Worm (Caenorhabditis elegans) whole organism, L2 larva: ENCODE data around the gene Y61A9LA.3.

Experiments
- C34F6.9 ChIP-seq: fragments of 150-350 bp; optimal IDR thresholded peaks from 2 replicates; lab custom pipeline; 2014; ENCODE audit warnings: missing biosample characterization, missing genetic modification characterization
- F13H6.1 ChIP-seq: sonication (generic microtip); optimal IDR thresholded peaks from 2 replicates; lab custom pipeline; 2016; ENCODE audit warnings: missing genetic modification characterization, missing compliant biosample characterization
- R02D3.7 ChIP-seq: fragments of 150-350 bp; optimal IDR thresholded peaks from 2 replicates; lab custom pipeline; 2014; ENCODE audit warnings: missing biosample characterization, missing genetic modification characterization
- Y55F3AM.14 ChIP-seq: fragments of 200-800 bp; sonication (Bioruptor generic); optimal IDR thresholded peaks from 2 replicates; lab custom pipeline; 2018; ENCODE audit warnings: mild to moderate bottlenecking, missing genetic modification characterization, missing compliant biosample characterization
- ZK546.5 ChIP-seq: sonication (generic microtip); optimal IDR thresholded peaks from 2 replicates; lab custom pipeline; 2017; ENCODE audit warnings: missing biosample characterization, missing genetic modification characterization
- alr-1 ChIP-seq: fragments of 150-350 bp; optimal IDR thresholded peaks from 2 replicates; lab custom pipeline; 2014; ENCODE audit warnings: missing biosample characterization, missing genetic modification characterization
- aly-2 ChIP-seq: fragments of 150-350 bp; optimal IDR thresholded peaks from 2 replicates; lab custom pipeline; 2014; ENCODE audit warnings: missing biosample characterization, missing genetic modification characterization
- ama-1 ChIP-seq: fragments of 150-350 bp; optimal IDR thresholded peaks from 2 replicates; lab custom pipeline; 2018; ENCODE audit warnings: inconsistent platforms
- blmp-1 ChIP-seq: sonication (generic microtip); optimal IDR thresholded peaks from 2 replicates; lab custom pipeline; 2017; ENCODE audit warnings: missing genetic modification characterization, mild to moderate bottlenecking, missing compliant biosample characterization, antibody characterized with exemption, moderate library complexity; ENCODE audit not compliant: insufficient read depth
- ceh-16 ChIP-seq: fragments of 150-350 bp; optimal IDR thresholded peaks from 2 replicates; lab custom pipeline; 2014; ENCODE audit warnings: missing biosample characterization, missing genetic modification characterization
- ceh-82 ChIP-seq: fragments of 150-350 bp; optimal IDR thresholded peaks from 2 replicates; lab custom pipeline; 2014; ENCODE audit warnings: missing biosample characterization, missing genetic modification characterization
- crh-2 ChIP-seq: sonication (generic microtip); optimal IDR thresholded peaks from 2 replicates; lab custom pipeline; 2017; ENCODE audit warnings: missing biosample characterization, missing genetic modification characterization
- dmd-4 ChIP-seq: sonication (generic microtip); optimal IDR thresholded peaks from 2 replicates; lab custom pipeline; 2017; ENCODE audit warnings: missing biosample characterization, missing genetic modification characterization
- egl-27 ChIP-seq: sonication (generic microtip); optimal IDR thresholded peaks from 3 replicates; lab custom pipeline; 2017; ENCODE audit warnings: missing biosample characterization, missing genetic modification reagents, missing genetic modification characterization
- elt-1 ChIP-seq: fragments of 150-350 bp; optimal IDR thresholded peaks from 2 replicates; lab custom pipeline; 2014; ENCODE audit warnings: missing biosample characterization, missing genetic modification characterization
- elt-3 ChIP-seq: sonication (generic microtip); optimal IDR thresholded peaks from 2 replicates; lab custom pipeline; 2017; ENCODE audit warnings: missing biosample characterization, missing genetic modification characterization
- fos-1 ChIP-seq: fragments of 150-350 bp; optimal IDR thresholded peaks from 2 replicates; lab custom pipeline; 2014; ENCODE audit warnings: missing biosample characterization, missing genetic modification characterization
- gmeb-1 ChIP-seq: fragments of 150-350 bp; optimal IDR thresholded peaks from 2 replicates; lab custom pipeline; 2014; ENCODE audit warnings: missing biosample characterization, missing genetic modification characterization
- lin-13 ChIP-seq: fragments of 150-350 bp; optimal IDR thresholded peaks from 2 replicates; lab custom pipeline; 2014; ENCODE audit warnings: missing biosample characterization, missing genetic modification reagents, missing genetic modification characterization
- lin-39 ChIP-seq: fragments of 150-350 bp; optimal IDR thresholded peaks from 2 replicates; lab custom pipeline; 2014; ENCODE audit warnings: missing biosample characterization, missing genetic modification reagents, missing genetic modification characterization
- lsy-2 ChIP-seq, 2 experiments: fragments of 150-350 bp in 1 of 2; sonication (generic microtip) in 1 of 2; optimal IDR thresholded peaks; 2 replicates each; lab custom pipeline; 2014 to 2017; ENCODE audit warnings: missing biosample characterization in 2 of 2, missing genetic modification characterization in 2 of 2
- mab-5 ChIP-seq: fragments of 150-350 bp; optimal IDR thresholded peaks from 2 replicates; lab custom pipeline; 2014; ENCODE audit warnings: missing biosample characterization, missing genetic modification characterization
- mbf-1 ChIP-seq: sonication (generic microtip); optimal IDR thresholded peaks from 2 replicates; lab custom pipeline; 2017; ENCODE audit warnings: missing biosample characterization, missing genetic modification characterization
- mdl-1 ChIP-seq, 2 experiments: fragments of 150-350 bp in 1 of 2; sonication (generic microtip) in 1 of 2; optimal IDR thresholded peaks; 2 replicates each; lab custom pipeline; 2017; ENCODE audit warnings: missing biosample characterization in 2 of 2, missing genetic modification characterization in 2 of 2
- nhr-10 ChIP-seq: sonication (generic microtip); optimal IDR thresholded peaks from 2 replicates; lab custom pipeline; 2017; ENCODE audit warnings: missing biosample characterization, missing genetic modification characterization
- nhr-11 ChIP-seq: fragments of 150-350 bp; optimal IDR thresholded peaks from 2 replicates; lab custom pipeline; 2014; ENCODE audit warnings: missing biosample characterization, missing genetic modification characterization
- nhr-12 ChIP-seq: fragments of 150-350 bp; optimal IDR thresholded peaks from 2 replicates; lab custom pipeline; 2014; ENCODE audit warnings: missing biosample characterization, missing genetic modification characterization
- nhr-129 ChIP-seq: fragments of 150-350 bp; optimal IDR thresholded peaks from 2 replicates; lab custom pipeline; 2014; ENCODE audit warnings: missing biosample characterization, missing genetic modification characterization
- nhr-21 ChIP-seq: fragments of 150-350 bp; optimal IDR thresholded peaks from 2 replicates; lab custom pipeline; 2014; ENCODE audit warnings: missing biosample characterization, missing genetic modification characterization
- nhr-23 ChIP-seq: fragments of 150-350 bp; optimal IDR thresholded peaks from 2 replicates; lab custom pipeline; 2014; ENCODE audit warnings: missing biosample characterization, missing genetic modification reagents, missing genetic modification characterization
- nhr-237 ChIP-seq: fragments of 150-350 bp; optimal IDR thresholded peaks from 2 replicates; lab custom pipeline; 2014; ENCODE audit warnings: missing biosample characterization, missing genetic modification characterization
- nhr-25 ChIP-seq: fragments of 150-350 bp; sonication (generic microtip); optimal IDR thresholded peaks from 3 replicates; lab custom pipeline; 2014; ENCODE audit warnings: missing biosample characterization, missing genetic modification characterization
- nhr-6 ChIP-seq: fragments of 150-350 bp; optimal IDR thresholded peaks from 2 replicates; lab custom pipeline; 2014; ENCODE audit warnings: missing biosample characterization, missing genetic modification characterization
- nhr-77 ChIP-seq: fragments of 150-350 bp; optimal IDR thresholded peaks from 2 replicates; lab custom pipeline; 2014; ENCODE audit warnings: missing biosample characterization, missing genetic modification characterization
- peb-1 ChIP-seq: fragments of 150-350 bp; optimal IDR thresholded peaks from 2 replicates; lab custom pipeline; 2014; ENCODE audit warnings: missing biosample characterization, missing genetic modification characterization
- sem-4 ChIP-seq: fragments of 150-350 bp; optimal IDR thresholded peaks from 2 replicates; lab custom pipeline; 2014; ENCODE audit warnings: missing biosample characterization, missing genetic modification reagents, missing genetic modification characterization
- skn-1 ChIP-seq: sonication (generic microtip); optimal IDR thresholded peaks from 2 replicates; lab custom pipeline; 2017; ENCODE audit warnings: missing biosample characterization, missing genetic modification characterization
- sma-3 ChIP-seq: sonication (generic microtip); optimal IDR thresholded peaks from 2 replicates; lab custom pipeline; 2016; ENCODE audit warnings: missing genetic modification reagents, missing genetic modification characterization, missing compliant biosample characterization
- sma-9 ChIP-seq, 2 experiments: fragments of 150-350 bp in 1 of 2; sonication (generic microtip) in 1 of 2; optimal IDR thresholded peaks; 2 replicates each; lab custom pipeline; 2014 to 2016; ENCODE audit warnings: missing genetic modification characterization in 2 of 2, mild to moderate bottlenecking in 1 of 2, missing biosample characterization in 1 of 2, missing compliant biosample characterization in 1 of 2, missing genetic modification reagents in 1 of 2, moderate library complexity in 1 of 2
- snpc-4 ChIP-seq: fragments of 150-350 bp; optimal IDR thresholded peaks from 2 replicates; lab custom pipeline; 2014; ENCODE audit warnings: missing biosample characterization, missing genetic modification characterization
- unc-39 ChIP-seq: fragments of 150-350 bp; optimal IDR thresholded peaks from 2 replicates; lab custom pipeline; 2014; ENCODE audit warnings: missing biosample characterization, missing genetic modification characterization
- unc-55 ChIP-seq: fragments of 150-350 bp; sonication (generic microtip); optimal IDR thresholded peaks from 3 replicates; lab custom pipeline; 2014; ENCODE audit warnings: missing biosample characterization, missing genetic modification reagents, missing genetic modification characterization
- unc-62 ChIP-seq: fragments of 150-350 bp; optimal IDR thresholded peaks from 2 replicates; lab custom pipeline; 2014; ENCODE audit warnings: missing biosample characterization, missing genetic modification reagents, missing genetic modification characterization
- zag-1 ChIP-seq: fragments of 150-350 bp; optimal IDR thresholded peaks from 2 replicates; lab custom pipeline; 2014; ENCODE audit warnings: missing biosample characterization, missing genetic modification characterization
- ztf-1 ChIP-seq: fragments of 200-800 bp; sonication (Bioruptor generic); conservative IDR thresholded peaks from 2 replicates; pipeline ENCODE4 v1.3.6; 2022; ENCODE audit warnings: missing genetic modification characterization, missing compliant biosample characterization
- ztf-11 ChIP-seq: sonication (generic microtip); optimal IDR thresholded peaks from 2 replicates; lab custom pipeline; 2017; ENCODE audit warnings: missing biosample characterization, missing genetic modification characterization
- ztf-4 ChIP-seq: fragments of 150-350 bp; optimal IDR thresholded peaks from 2 replicates; lab custom pipeline; 2014; ENCODE audit warnings: missing biosample characterization, missing genetic modification characterization

Y61A9LA.3 gene

ce11 chrV:4624717-4625116, 53.8 kb downstream of the Y61A9LA.3 start:
- no peak for TF ChIP-seq nhr-237 (tag; lab: Kevin White, UChicago)
- no peak for TF ChIP-seq ztf-4 (tag; lab: Kevin White, UChicago)
- TF ChIP-seq nhr-77 (tag; lab: Kevin White, UChicago): no peak
- no peak for TF ChIP-seq sem-4 (tag; lab: Kevin White, UChicago)
- TF ChIP-seq alr-1 (tag; lab: Kevin White, UChicago): no peak
- no peak for TF ChIP-seq zag-1 (tag; lab: Kevin White, UChicago)
- no peak for TF ChIP-seq nhr-12 (tag; lab: Kevin White, UChicago)
- no peak for TF ChIP-seq aly-2 (tag; lab: Kevin White, UChicago)
- TF ChIP-seq mbf-1 (tag; lab: Kevin White, UChicago): no peak
- no peak for TF ChIP-seq sma-3 (GFP tag; lab: Kevin White, UChicago)
- TF ChIP-seq F13H6.1 (tag; lab: Kevin White, UChicago): no peak
- TF ChIP-seq ceh-16 (tag; lab: Kevin White, UChicago): no peak
- TF ChIP-seq R02D3.7 (tag; lab: Kevin White, UChicago): no peak
- no peak for TF ChIP-seq C34F6.9

ce11 chrV:4626344-4626743, 55.4 kb downstream of the Y61A9LA.3 start:
- TF ChIP-seq sem-4 (tag; lab: Kevin White, UChicago) (no peak), lin-13 (GFP tag; lab: Kevin White, UChicago) (no peak), sma-9 (GFP tag; optimal IDR thresholded peaks at IDR 0.05; lab: Kevin White, UChicago) (no peak), sma-9 (tag; optimal IDR thresholded peaks at IDR 0.05; lab: Kevin White, UChicago) (no peak), crh-2 (tag; lab: Kevin White, UChicago) (no peak), mdl-1 (tag; optimal IDR thresholded peaks at IDR 0.05; lab: Kevin White, UChicago) (no peak)

- no peak for TF ChIP-seq ztf-11
- TF ChIP-seq elt-1: peak; percentile 70
- TF ChIP-seq fos-1 (tag; lab: Kevin White, UChicago): peak; percentile 36
- TF ChIP-seq unc-39: no peak
- peak; percentile 45 for TF ChIP-seq egl-27 (tag; lab: Kevin White, UChicago)
- TF ChIP-seq nhr-25 (tag; lab: Kevin White, UChicago): peak; percentile 59
- TF ChIP-seq lsy-2 (tag; optimal IDR thresholded peaks at IDR 0.05; lab: Kevin White, UChicago): no peak
- peak; percentile 28 for TF ChIP-seq nhr-21 (tag; lab: Kevin White, UChicago)
- TF ChIP-seq elt-3 (tag; lab: Kevin White, UChicago): no peak
- no peak for TF ChIP-seq Y55F3AM.14 (GFP tag; lab: Kevin White, UChicago)
- TF ChIP-seq lin-39 (tag; lab: Kevin White, UChicago): no peak
- TF ChIP-seq snpc-4: no peak
- no peak for TF ChIP-seq ZK546.5 (tag; lab: Kevin White, UChicago)
- no peak for TF ChIP-seq sem-4 (tag; lab: Kevin White, UChicago)
- no peak for TF ChIP-seq skn-1 (tag; lab: Kevin White, UChicago)
- TF ChIP-seq sma-3 (GFP tag; lab: Kevin White, UChicago): peak; percentile 64
- TF ChIP-seq R02D3.7 (tag; lab: Kevin White, UChicago): no peak
- peak; percentile 61 for TF ChIP-seq nhr-23 (tag; lab: Kevin White, UChicago)
- TF ChIP-seq nhr-237 (tag; lab: Kevin White, UChicago): no peak
- no peak for TF ChIP-seq nhr-12 (tag; lab: Kevin White, UChicago)
- TF ChIP-seq nhr-6 (tag; lab: Kevin White, UChicago): no peak
- no peak for TF ChIP-seq unc-62 (GFP tag; lab: Kevin White, UChicago)
- TF ChIP-seq peb-1: no peak
- TF ChIP-seq sma-9 (GFP tag; optimal IDR thresholded peaks at IDR 0.05; lab: Kevin White, UChicago): no peak
- TF ChIP-seq sma-9 (tag; optimal IDR thresholded peaks at IDR 0.05; lab: Kevin White, UChicago): no peak
- no peak for TF ChIP-seq ztf-1 (GFP tag; lab: Robert Waterston, UW)
- TF ChIP-seq nhr-77 (tag; lab: Kevin White, UChicago): no peak
- TF ChIP-seq ceh-82 (tag; lab: Kevin White, UChicago): no peak
- TF ChIP-seq gmeb-1 (tag; lab: Kevin White, UChicago): no peak
- no peak for TF ChIP-seq mab-5 (tag; lab: Kevin White, UChicago)
- no peak for TF ChIP-seq nhr-10 (tag; lab: Kevin White, UChicago)
- no peak for TF ChIP-seq ama-1 (lab: Kevin White, UChicago)
- TF ChIP-seq C34F6.9: no peak
- no peak for TF ChIP-seq aly-2 (tag; lab: Kevin White, UChicago)
- peak; percentile 92 for TF ChIP-seq ceh-16 (tag; lab: Kevin White, UChicago)
- TF ChIP-seq nhr-129 (tag; lab: Kevin White, UChicago): peak; percentile 18
- no peak for TF ChIP-seq ztf-4 (tag; lab: Kevin White, UChicago)
- no peak for TF ChIP-seq mdl-1 (tag; optimal IDR thresholded peaks at IDR 0.05; lab: Kevin White, UChicago)
- TF ChIP-seq alr-1 (tag; lab: Kevin White, UChicago): no peak
- TF ChIP-seq zag-1 (tag; lab: Kevin White, UChicago): no peak
- TF ChIP-seq dmd-4: no peak
- peak; percentile 44 for TF ChIP-seq crh-2 (tag; lab: Kevin White, UChicago)
- TF ChIP-seq nhr-11: no peak
- peak; percentile 78 for TF ChIP-seq blmp-1 (tag; lab: Kevin White, UChicago)
- no peak for TF ChIP-seq unc-55 (GFP tag; lab: Kevin White, UChicago)
- TF ChIP-seq F13H6.1 (tag; lab: Kevin White, UChicago): no peak
- TF ChIP-seq lin-13 (GFP tag; lab: Kevin White, UChicago): no peak
Measured at ce11 chrV:4628517-4628930, 57.6 kb downstream of the Y61A9LA.3 start, which contains the start of gene pmt-2. pmt-2 (plus strand) TSS chrV:4628580.
